Fruit fly (Drosophila melanogaster): ENCODE results near the gene CG7079.

Gene CG7079

DNA sequence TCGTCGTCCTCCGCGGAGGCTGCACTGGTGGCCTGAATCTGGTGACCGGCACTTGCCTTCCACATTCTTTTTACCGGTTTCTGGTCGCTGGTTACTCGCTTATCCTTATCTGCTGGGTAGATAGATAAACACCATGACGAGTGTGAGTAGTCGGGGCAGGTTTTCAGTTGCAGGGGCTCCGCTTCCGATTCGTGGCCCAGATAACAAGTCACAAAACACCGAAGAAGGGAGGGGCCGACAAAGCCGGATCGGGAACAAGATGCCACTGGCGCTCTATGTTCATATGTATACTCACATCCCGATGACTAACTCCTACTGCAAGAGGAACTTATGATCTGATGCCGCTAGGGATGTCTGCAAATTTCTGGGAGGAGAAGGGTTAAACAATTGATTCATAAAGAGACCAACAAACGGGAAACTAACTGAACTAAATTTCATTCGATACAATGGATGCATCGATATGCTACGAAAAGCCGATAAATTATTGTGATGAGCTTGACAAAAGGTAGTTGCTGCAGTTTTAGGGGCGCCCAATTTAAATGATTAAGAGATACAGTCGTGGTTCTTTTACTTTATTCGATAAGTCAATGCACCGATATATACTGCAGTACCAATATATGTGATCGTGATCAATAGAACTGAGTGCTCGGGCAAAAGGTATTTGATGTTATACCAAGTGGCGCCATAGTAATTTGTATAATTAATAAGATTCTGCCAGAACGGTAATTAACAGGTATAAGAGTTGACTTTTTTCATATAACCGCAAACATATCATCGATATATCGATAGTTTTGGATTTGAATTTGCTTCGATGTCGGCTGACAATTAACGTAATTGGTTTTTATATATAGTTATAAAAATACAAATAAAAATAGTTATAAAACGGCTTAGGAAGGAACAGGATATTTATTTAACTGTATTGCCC, 15.6 kb upstream of the CG7079 start, which contains the start of gene Cortactin:
Gene Cortactin, minus strand, starts transcription at position 472 of the 925 bp plus-strand sequence.
- peak; percentile 96 for TF ChIP-seq psq (optimal IDR thresholded peaks at IDR 0.05)
- no peak for TF ChIP-seq ttk (optimal IDR thresholded peaks at IDR 0.05)

DNA sequence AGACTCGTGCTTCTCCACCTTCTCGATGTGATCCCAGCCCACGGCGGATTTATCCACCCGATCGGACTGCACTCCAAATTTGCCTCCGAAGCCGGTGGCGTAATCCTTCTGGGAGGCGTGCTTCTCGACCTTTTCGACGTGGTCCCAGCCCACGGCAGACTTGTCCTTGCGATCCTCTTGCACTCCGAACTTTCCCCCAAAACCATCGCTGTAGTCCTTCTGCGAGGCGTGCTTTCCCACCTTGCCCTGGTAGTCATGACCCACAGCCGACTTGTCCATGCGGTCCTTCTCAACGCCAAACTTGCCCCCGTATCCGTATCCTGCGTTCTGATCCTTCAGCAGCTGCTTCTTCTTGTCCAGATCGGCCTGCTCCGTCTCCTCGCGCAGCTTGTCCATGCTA, 14.8 kb upstream of the CG7079 start:
- TF ChIP-seq psq (optimal IDR thresholded peaks at IDR 0.05), result no peak
- no peak for TF ChIP-seq Sin3A (optimal IDR thresholded peaks at IDR 0.05)
- TF ChIP-seq Myc (optimal IDR thresholded peaks at IDR 0.05), result no peak
- TF ChIP-seq insv (optimal IDR thresholded peaks at IDR 0.05), result no peak
- peak; percentile 59 for TF ChIP-seq ttk (optimal IDR thresholded peaks at IDR 0.05)
- TF ChIP-seq h (optimal IDR thresholded peaks at IDR 0.05), result no peak

DNA sequence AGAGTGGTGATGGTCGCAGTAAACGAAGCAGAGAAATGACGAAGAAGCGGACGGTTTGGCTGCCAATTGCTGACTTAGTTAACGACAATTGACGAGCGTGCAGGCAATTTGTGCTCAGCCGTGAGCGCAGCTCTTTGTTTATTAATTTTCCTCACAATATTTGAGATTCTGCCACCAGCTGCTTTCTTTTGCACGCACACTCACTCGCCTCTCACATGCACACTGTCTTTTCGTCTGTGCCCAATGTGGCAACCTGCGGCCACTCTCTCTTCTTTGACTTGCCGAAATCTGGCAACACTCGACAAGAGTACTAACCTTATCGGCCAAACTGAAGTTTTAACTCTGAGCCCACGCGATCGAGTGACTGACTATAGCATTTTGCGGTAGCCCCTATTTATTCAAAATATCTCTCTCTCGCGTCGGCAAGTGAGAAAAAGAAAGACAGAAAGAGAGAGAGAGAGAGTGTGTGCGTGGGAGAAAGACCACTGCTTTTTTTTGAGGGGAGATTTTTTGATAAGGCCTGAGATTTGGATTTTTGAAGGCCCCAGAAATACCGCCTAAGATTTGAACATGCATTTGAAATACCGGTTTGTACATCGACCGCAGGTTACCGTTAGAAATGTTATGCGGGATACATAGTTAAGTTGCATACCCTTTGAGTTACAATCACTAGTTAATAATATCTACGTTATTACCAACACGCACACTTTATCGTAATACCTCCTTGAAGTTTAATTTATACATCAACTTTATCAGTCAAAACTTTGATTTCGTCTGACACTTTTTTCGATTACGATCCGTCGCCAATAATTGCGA, 12.0 kb upstream of the CG7079 start, which contains the start of gene Mvl:
Gene Mvl, minus strand, starts transcription at position 371 of the 816 bp plus-strand sequence.
- no peak for TF ChIP-seq psq (optimal IDR thresholded peaks at IDR 0.05)
- TF ChIP-seq ttk (optimal IDR thresholded peaks at IDR 0.05), result no peak
- TF ChIP-seq h (optimal IDR thresholded peaks at IDR 0.05), result no peak
- no peak for TF ChIP-seq Sin3A (optimal IDR thresholded peaks at IDR 0.05)
- TF ChIP-seq insv (optimal IDR thresholded peaks at IDR 0.05), result no peak
- no peak for TF ChIP-seq Myc (optimal IDR thresholded peaks at IDR 0.05)

DNA sequence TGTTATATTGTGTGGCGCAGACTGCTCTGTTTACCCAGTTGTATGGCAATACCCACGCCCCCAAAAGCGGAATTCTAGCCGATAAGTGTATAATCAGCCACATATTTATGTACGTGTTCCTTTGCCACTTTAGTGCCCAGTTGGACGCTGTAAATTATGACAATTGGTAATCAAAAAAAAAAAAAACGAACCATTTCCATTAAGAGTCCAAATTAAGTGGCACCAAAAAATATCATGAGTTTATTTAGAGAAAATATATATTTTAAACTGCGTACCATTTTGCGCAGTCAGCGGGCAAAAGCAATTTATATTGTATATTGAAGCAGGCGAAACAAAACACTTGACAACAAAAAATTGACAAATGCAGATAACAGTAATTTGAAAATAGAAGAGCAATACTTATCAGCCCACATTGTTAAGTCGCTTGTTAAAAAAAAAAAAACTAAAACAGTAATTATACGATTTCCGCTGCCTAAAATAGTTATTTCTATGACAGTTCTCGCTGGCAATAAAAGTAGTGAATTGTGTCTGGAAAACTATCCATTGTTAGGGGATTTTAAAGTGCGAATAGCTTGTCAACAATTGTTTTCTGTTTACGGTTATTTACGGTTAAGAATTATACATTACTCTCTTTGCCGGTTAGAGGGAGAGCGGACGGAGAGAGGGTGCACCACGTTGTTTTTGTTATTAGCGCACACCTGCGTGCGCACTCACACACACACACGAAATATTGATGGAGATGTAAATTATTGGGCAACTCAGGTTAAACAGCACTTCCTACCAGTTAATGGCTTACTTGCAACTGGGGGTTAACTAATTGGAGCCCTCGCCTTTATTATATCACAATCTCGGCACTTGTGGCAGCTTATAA, 11.1 kb upstream of the CG7079 start:
- no peak for TF ChIP-seq Sin3A (optimal IDR thresholded peaks at IDR 0.05)
- TF ChIP-seq Myc (optimal IDR thresholded peaks at IDR 0.05), result no peak
- no peak for TF ChIP-seq h (optimal IDR thresholded peaks at IDR 0.05)
- no peak for TF ChIP-seq ttk (optimal IDR thresholded peaks at IDR 0.05)
- no peak for TF ChIP-seq psq (optimal IDR thresholded peaks at IDR 0.05)
- TF ChIP-seq insv (optimal IDR thresholded peaks at IDR 0.05), result no peak

DNA sequence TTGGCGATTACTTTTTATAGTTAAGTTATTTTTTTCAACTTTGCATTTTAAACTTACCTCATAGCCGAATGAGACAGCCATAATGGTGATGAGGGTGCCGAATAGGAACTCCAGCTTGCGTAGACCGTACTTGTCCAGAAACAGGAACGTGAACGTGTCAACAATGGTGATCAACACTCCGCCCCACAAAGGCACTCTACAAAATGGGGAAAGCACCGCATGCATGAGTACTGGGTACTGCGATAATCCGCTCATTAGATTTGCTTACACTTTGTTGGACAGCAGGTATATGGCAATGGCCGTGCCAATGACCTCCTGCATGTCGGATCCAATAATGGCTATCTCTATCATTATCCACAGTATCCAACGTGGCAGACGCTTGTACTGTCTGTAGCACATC, 8.9 kb upstream of the CG7079 start:
- TF ChIP-seq ttk (optimal IDR thresholded peaks at IDR 0.05), result no peak
- no peak for TF ChIP-seq Sin3A (optimal IDR thresholded peaks at IDR 0.05)
- no peak for TF ChIP-seq psq (optimal IDR thresholded peaks at IDR 0.05)
- TF ChIP-seq h (optimal IDR thresholded peaks at IDR 0.05), result no peak
- no peak for TF ChIP-seq Myc (optimal IDR thresholded peaks at IDR 0.05)
- no peak for TF ChIP-seq insv (optimal IDR thresholded peaks at IDR 0.05)

DNA sequence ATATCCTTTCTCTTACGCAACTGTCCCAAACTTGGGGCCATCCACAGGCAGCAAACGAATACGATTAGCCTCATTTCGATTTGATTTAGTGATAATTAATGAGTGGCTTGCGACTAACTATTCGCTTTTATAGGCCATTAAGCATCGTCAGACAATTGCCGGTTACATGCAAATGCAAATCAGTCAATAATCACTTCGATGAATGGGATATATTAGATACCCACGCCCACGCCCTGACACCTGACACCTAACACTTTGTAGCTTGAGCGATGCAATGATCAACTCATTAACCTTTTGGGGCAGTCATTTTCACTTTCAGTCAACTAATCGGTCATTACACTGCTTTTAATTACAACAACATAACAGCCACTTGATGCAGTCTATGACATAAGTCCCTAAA, 2.2 kb upstream of the CG7079 start, which contains the start of gene Jhbp15:
Gene Jhbp15, minus strand, starts transcription at position 101 of the 400 bp plus-strand sequence.
- no peak for TF ChIP-seq psq (optimal IDR thresholded peaks at IDR 0.05)
- TF ChIP-seq Sin3A (optimal IDR thresholded peaks at IDR 0.05), result no peak
- TF ChIP-seq ttk (optimal IDR thresholded peaks at IDR 0.05), result no peak
- no peak for TF ChIP-seq h (optimal IDR thresholded peaks at IDR 0.05)
- TF ChIP-seq Myc (optimal IDR thresholded peaks at IDR 0.05), result no peak
- TF ChIP-seq insv (optimal IDR thresholded peaks at IDR 0.05), result no peak

DNA sequence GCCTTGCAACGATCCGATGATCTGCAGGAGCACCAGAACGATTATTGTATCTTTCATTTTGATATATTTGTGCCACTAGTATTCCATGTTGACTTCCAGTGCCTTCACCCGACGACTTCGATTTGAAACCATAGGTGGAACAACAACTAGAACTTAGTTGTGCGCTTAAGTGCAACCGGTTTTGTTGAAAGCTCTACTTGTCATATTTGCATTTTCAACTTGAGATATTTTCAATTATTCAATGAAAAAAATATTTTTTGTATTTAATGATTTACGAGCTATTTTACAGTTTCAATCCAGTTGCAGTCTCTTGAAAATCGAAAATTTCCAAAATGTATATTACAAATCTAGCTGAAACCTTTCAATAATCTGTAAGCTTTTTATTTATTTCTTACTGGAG, 1.7 kb downstream of the CG7079 start, which contains the start of gene CG31207:
Gene CG31207, minus strand, starts transcription at position 101 of the 400 bp plus-strand sequence.
- TF ChIP-seq Sin3A (optimal IDR thresholded peaks at IDR 0.05), result no peak
- TF ChIP-seq Myc (optimal IDR thresholded peaks at IDR 0.05), result no peak
- TF ChIP-seq h (optimal IDR thresholded peaks at IDR 0.05), result no peak
- TF ChIP-seq ttk (optimal IDR thresholded peaks at IDR 0.05), result no peak
- TF ChIP-seq insv (optimal IDR thresholded peaks at IDR 0.05), result no peak

DNA sequence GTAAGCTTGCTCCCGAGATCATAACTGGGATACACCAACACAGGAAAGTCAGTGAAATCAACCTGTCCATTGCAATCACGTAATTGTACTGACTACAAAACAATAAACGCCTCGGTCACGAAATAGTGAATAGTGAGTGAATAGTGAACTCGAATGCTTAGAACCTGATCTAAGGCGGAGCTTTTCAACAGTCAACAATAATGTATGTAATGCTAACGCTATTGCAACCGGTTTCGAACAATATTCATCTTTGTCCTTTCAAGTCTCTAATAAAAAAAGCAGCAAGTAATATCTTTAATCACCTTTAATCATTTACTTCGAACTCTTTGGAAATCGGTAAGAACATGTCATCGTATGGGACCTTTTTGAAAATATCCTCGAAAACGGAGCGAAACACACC, 2.9 kb downstream of the CG7079 start, which contains the start of gene CG31189:
Gene CG31189, minus strand, starts transcription at position 101 of the 400 bp plus-strand sequence.
- TF ChIP-seq insv (optimal IDR thresholded peaks at IDR 0.05), result no peak
- no peak for TF ChIP-seq Myc (optimal IDR thresholded peaks at IDR 0.05)
- no peak for TF ChIP-seq Sin3A (optimal IDR thresholded peaks at IDR 0.05)
- TF ChIP-seq psq (optimal IDR thresholded peaks at IDR 0.05), result no peak
- no peak for TF ChIP-seq ttk (optimal IDR thresholded peaks at IDR 0.05)
- no peak for TF ChIP-seq h (optimal IDR thresholded peaks at IDR 0.05)

DNA sequence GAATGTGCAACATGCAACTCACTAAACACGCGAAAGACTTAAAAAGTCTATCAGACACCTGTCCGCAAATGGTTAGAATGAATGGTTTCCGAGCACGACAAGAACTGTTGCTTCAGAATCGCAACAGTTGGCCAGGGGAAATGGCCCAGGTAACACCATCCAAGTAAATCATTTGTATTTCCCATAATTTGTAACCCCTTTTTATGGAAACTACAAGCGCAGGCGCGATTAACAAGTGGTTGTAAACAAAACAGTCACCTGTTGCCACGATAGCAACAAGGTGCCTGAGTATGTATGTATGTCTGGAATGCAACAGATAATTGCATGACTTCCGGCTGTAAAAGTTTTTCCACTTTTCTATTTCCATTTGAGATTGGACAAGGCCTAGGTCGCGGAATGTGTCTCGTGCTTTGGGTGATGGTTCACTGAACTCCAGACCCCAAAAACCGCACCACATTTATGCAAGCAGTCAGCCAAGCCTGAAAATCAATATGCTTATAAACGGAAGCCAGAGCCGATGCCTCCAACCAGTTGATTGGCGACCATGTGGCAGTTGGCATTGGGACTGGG, 5.0 kb downstream of the CG7079 start, which contains the start of gene CG12278:
Gene CG12278, plus strand, starts transcription at position 520 of the 570 bp plus-strand sequence.
- TF ChIP-seq insv (optimal IDR thresholded peaks at IDR 0.05), result no peak
- TF ChIP-seq ttk (optimal IDR thresholded peaks at IDR 0.05), result no peak
- no peak for TF ChIP-seq Myc (optimal IDR thresholded peaks at IDR 0.05)
- TF ChIP-seq psq (optimal IDR thresholded peaks at IDR 0.05), result no peak
- TF ChIP-seq h (optimal IDR thresholded peaks at IDR 0.05), result no peak
- no peak for TF ChIP-seq Sin3A (optimal IDR thresholded peaks at IDR 0.05)

DNA sequence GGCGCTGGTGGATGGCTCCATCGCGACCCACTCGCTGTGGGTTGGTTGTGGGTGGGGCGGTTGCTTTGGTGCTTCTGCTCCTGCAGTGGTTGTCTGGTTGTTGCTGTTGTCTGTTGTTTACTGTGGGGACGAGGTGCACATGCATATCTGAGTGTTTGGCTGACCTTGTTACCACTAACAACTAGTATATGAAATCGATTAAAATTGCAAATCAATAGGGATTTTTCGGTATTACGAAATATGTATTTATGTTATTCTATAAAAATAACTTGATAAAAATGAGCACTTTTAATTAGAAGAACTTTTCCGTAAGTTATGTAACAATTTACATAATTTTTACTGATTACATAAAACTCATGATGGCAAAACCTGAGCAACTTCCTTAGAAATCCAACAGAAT, 6.2 kb downstream of the CG7079 start, which contains the start of gene Dhc93AB:
Gene Dhc93AB, minus strand, starts transcription at position 101 of the 400 bp plus-strand sequence.
- TF ChIP-seq insv (optimal IDR thresholded peaks at IDR 0.05) (no peak), ttk (optimal IDR thresholded peaks at IDR 0.05) (no peak), psq (optimal IDR thresholded peaks at IDR 0.05) (no peak), h (optimal IDR thresholded peaks at IDR 0.05) (no peak), Sin3A (optimal IDR thresholded peaks at IDR 0.05) (no peak), Myc (optimal IDR thresholded peaks at IDR 0.05) (no peak)

Data from Kc167 (cell line).